Fruit fly (Drosophila melanogaster): ENCODE results near the gene Rab11.

The Rab11 gene

DNA sequence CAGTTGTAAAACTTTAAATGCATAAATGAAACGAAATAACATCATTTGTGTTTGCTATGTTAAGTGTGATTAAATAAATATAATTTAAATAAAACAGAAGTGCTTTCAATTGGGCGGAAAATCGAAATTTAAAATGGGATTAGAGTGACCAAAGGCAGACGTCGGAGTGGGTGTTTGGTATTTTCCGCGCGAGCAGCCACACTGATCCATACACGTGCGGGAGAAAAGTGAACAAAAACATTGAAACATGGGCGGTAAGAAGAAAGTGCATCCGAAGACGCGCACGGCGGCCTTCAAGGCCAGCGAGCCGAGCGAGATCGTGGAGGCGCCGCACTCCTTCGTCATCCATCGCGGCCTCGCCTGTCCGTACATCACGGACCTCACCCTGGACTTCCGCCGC is 4.8 kb downstream of the Rab11 start, which contains the start of gene ppan (continued):
- peak; percentile 44 for TF ChIP-seq Dref (GFP tag; IDR thresholded peaks at IDR 0.05)
- no peak for TF ChIP-seq CG8290 (GFP tag; optimal IDR thresholded peaks at IDR 0.05)
- TF ChIP-seq CG8290 (tag; optimal IDR thresholded peaks at IDR 0.05) = no peak
- TF ChIP-seq en (GFP tag; optimal IDR thresholded peaks at IDR 0.05) = no peak
- TF ChIP-seq CG9797 (GFP tag; optimal IDR thresholded peaks at IDR 0.05) = peak; percentile 87
- no peak for TF ChIP-seq org-1 (GFP tag; optimal IDR thresholded peaks at IDR 0.05)
- no peak for TF ChIP-seq CG13894 (tag; optimal IDR thresholded peaks at IDR 0.05)
- TF ChIP-seq CG10565 (GFP tag; optimal IDR thresholded peaks at IDR 0.05) = no peak
- no peak for TF ChIP-seq BtbVII (GFP tag; optimal IDR thresholded peaks at IDR 0.05)
- TF ChIP-seq stwl (tag; optimal IDR thresholded peaks at IDR 0.05) = peak; percentile 75
- no peak for TF ChIP-seq zen (tag; optimal IDR thresholded peaks at IDR 0.05)
- TF ChIP-seq pzg (GFP tag; optimal IDR thresholded peaks at IDR 0.05) = peak; percentile 78
- peak; percentile 33 for TF ChIP-seq trem (tag; optimal IDR thresholded peaks at IDR 0.05)
- peak; percentile 3 for TF ChIP-seq sens (GFP tag)
- TF ChIP-seq CG6175 (GFP tag; IDR thresholded peaks at IDR 0.05) = no peak
- TF ChIP-seq CG6791 (GFP tag; IDR thresholded peaks at IDR 0.05; ENCODE audit: partially characterized antibody) = peak; percentile 50; the same call in 1 of the 3 replicates
- peak; percentile 66 for TF ChIP-seq CG15514 (GFP tag; optimal IDR thresholded peaks at IDR 0.05)
- TF ChIP-seq jumu (GFP tag; optimal IDR thresholded peaks at IDR 0.05) = no peak
- TF ChIP-seq emc (GFP tag; optimal IDR thresholded peaks at IDR 0.05) = no peak
- TF ChIP-seq Dbx (GFP tag; IDR thresholded peaks at IDR 0.05) = 0 out of 3 replicates have a peak, but pooled peaks have one; percentile 10
- no peak for TF ChIP-seq caup (GFP tag; optimal IDR thresholded peaks at IDR 0.05; ENCODE audit: severe bottlenecking)
- TF ChIP-seq Taf1 (GFP tag; IDR thresholded peaks at IDR 0.05) = no peak
- TF ChIP-seq Drgx (GFP tag; IDR thresholded peaks at IDR 0.05) = no peak
- TF ChIP-seq CG11695 (GFP tag; IDR thresholded peaks at IDR 0.05) = no peak
- TF ChIP-seq CG2202 (tag; optimal IDR thresholded peaks at IDR 0.05) = no peak
- peak; percentile 97 for TF ChIP-seq cwo (GFP tag; optimal IDR thresholded peaks at IDR 0.05)
- no peak for TF ChIP-seq jigr1 (GFP tag; IDR thresholded peaks at IDR 0.05)
- TF ChIP-seq insv (GFP tag; optimal IDR thresholded peaks at IDR 0.05) = no peak
- TF ChIP-seq phol (tag; optimal IDR thresholded peaks at IDR 0.05) = peak; percentile 28
- TF ChIP-seq unc-4 (GFP tag; IDR thresholded peaks at IDR 0.05; ENCODE audit: partially characterized antibody) = peak; percentile 35; the same call in 1 of the 2 replicates
- no peak for TF ChIP-seq dysf (GFP tag; IDR thresholded peaks at IDR 0.05)
- no peak for TF ChIP-seq lov (optimal IDR thresholded peaks at IDR 0.05)
- TF ChIP-seq lov (GFP tag; IDR thresholded peaks at IDR 0.05) = no peak
- no peak for TF ChIP-seq ewg (GFP tag; optimal IDR thresholded peaks at IDR 0.05)
- peak; percentile 96 for TF ChIP-seq dm (GFP tag; optimal IDR thresholded peaks at IDR 0.05)
- no peak for TF ChIP-seq tap (tag; optimal IDR thresholded peaks at IDR 0.05)
- peak in 1 of 2 experiments; percentile 28 for TF ChIP-seq Pdp1 (GFP tag; optimal IDR thresholded peaks at IDR 0.05)
- peak; percentile 36; the same call in 1 of the 2 replicates for TF ChIP-seq amos (GFP tag; IDR thresholded peaks at IDR 0.05; ENCODE audit: partially characterized antibody)
- no peak for TF ChIP-seq mam (GFP tag; optimal IDR thresholded peaks at IDR 0.05)
- TF ChIP-seq Doc3 (GFP tag; IDR thresholded peaks at IDR 0.05; ENCODE audit: partially characterized antibody) = peak; percentile 41; the same call in 1 of the 3 replicates
- no peak for TF ChIP-seq CG1832 (GFP tag; optimal IDR thresholded peaks at IDR 0.05)
- no peak for TF ChIP-seq sc (optimal IDR thresholded peaks at IDR 0.05)
- no peak for TF ChIP-seq sc (GFP tag; optimal IDR thresholded peaks at IDR 0.05)
- TF ChIP-seq Max (GFP tag; optimal IDR thresholded peaks at IDR 0.05) = peak; percentile 91
- no peak for TF ChIP-seq oc (tag; optimal IDR thresholded peaks at IDR 0.05)
- TF ChIP-seq NC2β (GFP tag; optimal IDR thresholded peaks at IDR 0.05) = peak; percentile 2
- TF ChIP-seq eyg (GFP tag; optimal IDR thresholded peaks at IDR 0.05) = no peak
- TF ChIP-seq CG14965 (GFP tag; optimal IDR thresholded peaks at IDR 0.05; ENCODE audit: borderline replicate concordance) = no peak
- TF ChIP-seq CG6765 (GFP tag; optimal IDR thresholded peaks at IDR 0.05) = no peak
- TF ChIP-seq CG5245 (GFP tag; optimal IDR thresholded peaks at IDR 0.05) = no peak
- no peak for TF ChIP-seq CG11560 (tag; IDR thresholded peaks at IDR 0.05)

All from whole organism, embryonic.